Fruit fly (Drosophila melanogaster) whole organism, embryonic: ENCODE results near the gene CG3544.
A peak's percentile ranks its signal among the peaks of the same experiment; 100 is the strongest.

Experiments
- CG10147 ChIP-seq: fragments of 200-800 bp; sonication (Bioruptor generic); optimal IDR thresholded peaks from 2 replicates; lab custom pipeline; 2019; ENCODE audit warnings: missing biosample characterization, mild to moderate bottlenecking, missing genetic modification characterization, moderate library complexity
- CG10565 ChIP-seq: fragments of 200-800 bp; sonication (Bioruptor generic); optimal IDR thresholded peaks from 3 replicates; lab custom pipeline; 2016; ENCODE audit warnings: missing biosample characterization, mild to moderate bottlenecking, missing genetic modification characterization
- CG11695 ChIP-seq: fragments of 200-800 bp; sonication (Bioruptor generic); IDR thresholded peaks from 3 replicates; pipeline ENCODE4 v1.3.6; 2022; ENCODE audit warnings: missing biosample characterization, missing genetic modification characterization
- CG12071 ChIP-seq: fragments of 200-800 bp; sonication (Bioruptor generic); optimal IDR thresholded peaks from 3 replicates; lab custom pipeline; 2018; ENCODE audit warnings: missing biosample characterization, mild to moderate bottlenecking, missing genetic modification characterization
- CG1233 ChIP-seq: fragments of 200-800 bp; sonication (Bioruptor generic); optimal IDR thresholded peaks from 4 replicates; lab custom pipeline; 2018; ENCODE audit warnings: missing biosample characterization, mild to moderate bottlenecking, missing genetic modification characterization
- CG12391 ChIP-seq: fragments of 200-800 bp; sonication (Bioruptor generic); optimal IDR thresholded peaks from 3 replicates; lab custom pipeline; 2018; ENCODE audit warnings: missing biosample characterization, mild to moderate bottlenecking, missing genetic modification characterization, moderate library complexity
- CG12659 ChIP-seq: fragments of 200-800 bp; sonication (Bioruptor generic); optimal IDR thresholded peaks from 3 replicates; lab custom pipeline; 2017; ENCODE audit warnings: mild to moderate bottlenecking, missing biosample characterization, missing genetic modification reagents, missing genetic modification characterization
- CG13287 ChIP-seq: fragments of 200-800 bp; sonication (Bioruptor generic); IDR thresholded peaks from 2 replicates; pipeline ENCODE4 v1.3.6; 2022; ENCODE audit warnings: missing biosample characterization, missing genetic modification characterization; ENCODE audit not compliant: partially characterized antibody
- CG13775 ChIP-seq: fragments of 200-800 bp; sonication (Bioruptor generic); optimal IDR thresholded peaks from 3 replicates; lab custom pipeline; 2017; ENCODE audit warnings: missing biosample characterization, mild to moderate bottlenecking, missing genetic modification characterization
- CG16779 ChIP-seq: fragments of 200-800 bp; sonication (Bioruptor generic); IDR thresholded peaks from 2 replicates; pipeline ENCODE4 v1.3.6; 2022; ENCODE audit warnings: missing biosample characterization, missing genetic modification characterization
- CG17568 ChIP-seq: fragments of 200-800 bp; sonication (Bioruptor generic); optimal IDR thresholded peaks from 2 replicates; lab custom pipeline; 2018; ENCODE audit warnings: missing biosample characterization, mild to moderate bottlenecking, missing genetic modification characterization, moderate library complexity
- CG18262 ChIP-seq: fragments of 200-800 bp; optimal IDR thresholded peaks from 3 replicates; lab custom pipeline; 2019; ENCODE audit warnings: missing biosample characterization, mild to moderate bottlenecking, missing genetic modification characterization, moderate library complexity
- CG18476 ChIP-seq: fragments of 200-800 bp; sonication (Bioruptor generic); optimal IDR thresholded peaks from 2 replicates; lab custom pipeline; 2016; ENCODE audit warnings: missing biosample characterization, mild to moderate bottlenecking, missing genetic modification characterization
- CG30403 ChIP-seq: fragments of 200-800 bp; sonication (Bioruptor generic); optimal IDR thresholded peaks from 3 replicates; lab custom pipeline; 2016; ENCODE audit warnings: missing biosample characterization, missing genetic modification characterization
- CG32772 ChIP-seq: fragments of 200-800 bp; sonication (Bioruptor generic); IDR thresholded peaks from 2 replicates; pipeline ENCODE4 v1.3.6; 2022; ENCODE audit warnings: missing biosample characterization, missing genetic modification characterization
- CG3726 ChIP-seq: fragments of 200-800 bp; sonication (Bioruptor generic); IDR thresholded peaks from 3 replicates; pipeline ENCODE4, ENCODE4 v1.3.6; 2022; ENCODE audit warnings: missing biosample characterization, missing genetic modification characterization
- CG42726 ChIP-seq: fragments of 200-800 bp; sonication (Bioruptor generic); IDR thresholded peaks from 2 replicates; pipeline ENCODE4 v1.3.6; 2022; ENCODE audit warnings: missing biosample characterization, missing genetic modification characterization; ENCODE audit not compliant: partially characterized antibody
- CG5180 ChIP-seq: fragments of 200-800 bp; sonication (Bioruptor generic); optimal IDR thresholded peaks from 3 replicates; lab custom pipeline; 2017; ENCODE audit warnings: missing biosample characterization, missing genetic modification characterization, mild to moderate bottlenecking, moderate library complexity, missing genetic modification reagents
- CG8944 ChIP-seq: fragments of 200-800 bp; sonication (Bioruptor generic); optimal IDR thresholded peaks from 3 replicates; lab custom pipeline; 2016; ENCODE audit warnings: missing biosample characterization, missing genetic modification characterization
- CG9437 ChIP-seq: fragments of 200-800 bp; sonication (Bioruptor generic); optimal IDR thresholded peaks from 2 replicates; lab custom pipeline; 2018; ENCODE audit warnings: missing biosample characterization, mild to moderate bottlenecking, missing genetic modification characterization
- CG9609 ChIP-seq: fragments of 200-800 bp; sonication (Bioruptor generic); optimal IDR thresholded peaks from 3 replicates; lab custom pipeline; 2016; ENCODE audit warnings: missing biosample characterization, missing genetic modification characterization
- CG9797 ChIP-seq: fragments of 200-800 bp; sonication (Bioruptor generic); optimal IDR thresholded peaks from 3 replicates; lab custom pipeline; 2018; ENCODE audit warnings: missing biosample characterization, mild to moderate bottlenecking, missing genetic modification characterization
- CG9932 ChIP-seq: fragments of 200-800 bp; sonication (Bioruptor generic); IDR thresholded peaks from 2 replicates; pipeline ENCODE4 v1.3.6; 2022; ENCODE audit warnings: missing biosample characterization, missing genetic modification characterization
- D ChIP-seq, 2 experiments: fragments of 200-800 bp in 1 of 2; fragments of >200 bp in 1 of 2; sonication (Bioruptor generic) in 1 of 2; optimal IDR thresholded peaks; 2 replicates in 1 of 2; 3 replicates in 1 of 2; lab custom pipeline; 2017; ENCODE audit warnings: mild to moderate bottlenecking in 1 of 2, missing biosample characterization in 1 of 2, missing genetic modification characterization in 1 of 2, missing genetic modification reagents in 1 of 2
- Doc2 ChIP-seq: fragments of 200-800 bp; sonication (Bioruptor generic); IDR thresholded peaks from 2 replicates; pipeline ENCODE4 v1.3.6; 2022; ENCODE audit warnings: missing biosample characterization, missing genetic modification characterization
- HLH54F ChIP-seq: fragments of 200-800 bp; sonication (Bioruptor generic); optimal IDR thresholded peaks from 3 replicates; lab custom pipeline; 2016; ENCODE audit warnings: missing biosample characterization, missing genetic modification characterization
- NFAT ChIP-seq: fragments of 200-800 bp; sonication (Bioruptor generic); IDR thresholded peaks from 2 replicates; pipeline ENCODE4 v1.3.6; 2022; ENCODE audit warnings: missing biosample characterization, missing genetic modification characterization
- al ChIP-seq: fragments of 200-800 bp; sonication (Bioruptor generic); IDR thresholded peaks from 2 replicates; pipeline ENCODE4 v1.3.6; 2022; ENCODE audit warnings: missing biosample characterization, missing genetic modification characterization
- aop ChIP-seq: fragments of 200-800 bp; sonication (Bioruptor generic); IDR thresholded peaks from 2 replicates; pipeline ENCODE4 v1.3.6; 2022; ENCODE audit warnings: missing biosample characterization, missing genetic modification characterization
- ash1 ChIP-seq: fragments of 200-800 bp; sonication (Bioruptor generic); optimal IDR thresholded peaks from 2 replicates; lab custom pipeline; 2018; ENCODE audit warnings: missing biosample characterization, mild to moderate bottlenecking, missing genetic modification characterization
- bigmax ChIP-seq: fragments of 200-800 bp; sonication (Bioruptor generic); optimal IDR thresholded peaks from 2 replicates; lab custom pipeline; 2018; ENCODE audit warnings: missing biosample characterization, mild to moderate bottlenecking, missing genetic modification characterization
- chm ChIP-seq: fragments of 200-800 bp; sonication (Bioruptor generic); IDR thresholded peaks from 2 replicates; pipeline ENCODE4 v1.3.6; 2022; ENCODE audit warnings: missing biosample characterization, missing genetic modification characterization
- exex ChIP-seq: fragments of 200-800 bp; sonication (Bioruptor generic); optimal IDR thresholded peaks from 4 replicates; lab custom pipeline; 2018; ENCODE audit warnings: missing biosample characterization, mild to moderate bottlenecking, missing genetic modification characterization, moderate library complexity
- grn ChIP-seq: fragments of 200-800 bp; sonication (Bioruptor generic); optimal IDR thresholded peaks from 3 replicates; lab custom pipeline; 2017; ENCODE audit warnings: missing biosample characterization, missing genetic modification characterization
- gro ChIP-seq: fragments of 200-800 bp; sonication (Bioruptor generic); optimal IDR thresholded peaks from 2 replicates; lab custom pipeline; 2016; ENCODE audit warnings: missing biosample characterization, missing genetic modification characterization
- gsb ChIP-seq: fragments of 200-800 bp; sonication (Bioruptor generic); IDR thresholded peaks from 2 replicates; pipeline ENCODE4 v1.3.6; 2022; ENCODE audit warnings: missing biosample characterization, missing genetic modification characterization
- ind ChIP-seq: fragments of 200-800 bp; sonication (Bioruptor generic); optimal IDR thresholded peaks from 3 replicates; lab custom pipeline; 2016; ENCODE audit warnings: missing biosample characterization, missing genetic modification characterization
- insv ChIP-seq, 2 experiments: fragments of 200-800 bp; sonication (Bioruptor generic); optimal IDR thresholded peaks; 3 replicates each; lab custom pipeline; 2016 to 2018; ENCODE audit warnings: missing biosample characterization in 2 of 2, missing genetic modification characterization in 2 of 2
- jigr1 ChIP-seq: fragments of 200-800 bp; sonication (Bioruptor generic); IDR thresholded peaks from 3 replicates; pipeline ENCODE4 v1.3.6; 2022; ENCODE audit warnings: missing biosample characterization, missing genetic modification characterization
- kah ChIP-seq: fragments of 200-800 bp; sonication (Bioruptor generic); optimal IDR thresholded peaks from 2 replicates; lab custom pipeline; 2018; ENCODE audit warnings: missing biosample characterization, mild to moderate bottlenecking, missing genetic modification characterization
- lilli ChIP-seq: fragments of 200-800 bp; sonication (Bioruptor generic); optimal IDR thresholded peaks from 3 replicates; lab custom pipeline; 2016; ENCODE audit warnings: missing biosample characterization, missing genetic modification characterization
- lola ChIP-seq, 3 experiments: fragments of >200 bp in 2 of 3; fragments of 200-800 bp in 1 of 3; sonication (Bioruptor generic) in 1 of 3; optimal IDR thresholded peaks; 2 replicates each; lab custom pipeline; 2017 to 2019; ENCODE audit warnings: missing biosample characterization in 3 of 3, missing genetic modification characterization in 3 of 3, mild to moderate bottlenecking in 1 of 3, moderate library complexity in 1 of 3
- mld ChIP-seq: fragments of 200-800 bp; sonication (Bioruptor generic); IDR thresholded peaks from 3 replicates; pipeline ENCODE4 v1.3.6; 2022; ENCODE audit warnings: missing biosample characterization, missing genetic modification characterization; ENCODE audit not compliant: partially characterized antibody
- oc ChIP-seq: fragments of 200-800 bp; sonication (Bioruptor generic); optimal IDR thresholded peaks from 2 replicates; lab custom pipeline; 2018; ENCODE audit warnings: missing biosample characterization, mild to moderate bottlenecking, missing genetic modification characterization, moderate library complexity
- pho ChIP-seq: fragments of 200-800 bp; sonication (Bioruptor generic); optimal IDR thresholded peaks from 2 replicates; lab custom pipeline; 2016; ENCODE audit warnings: missing biosample characterization, missing genetic modification characterization
- pzg ChIP-seq: fragments of 200-800 bp; sonication (Bioruptor generic); optimal IDR thresholded peaks from 3 replicates; lab custom pipeline; 2018; ENCODE audit warnings: missing biosample characterization, mild to moderate bottlenecking, missing genetic modification characterization, moderate library complexity
- shn ChIP-seq: fragments of 200-800 bp; sonication (Bioruptor generic); optimal IDR thresholded peaks from 3 replicates; lab custom pipeline; 2016; ENCODE audit warnings: missing biosample characterization, missing genetic modification characterization
- sima ChIP-seq: fragments of 200-800 bp; sonication (Bioruptor generic); optimal IDR thresholded peaks from 2 replicates; lab custom pipeline; 2016; ENCODE audit warnings: missing biosample characterization, missing genetic modification characterization
- zen2 ChIP-seq: fragments of 200-800 bp; sonication (Bioruptor generic); IDR thresholded peaks from 3 replicates; pipeline ENCODE4 v1.3.6; 2022; ENCODE audit warnings: missing biosample characterization, missing genetic modification characterization; ENCODE audit not compliant: partially characterized antibody

The CG3544 gene

dm6 chr2L:821242-821985 lies 37.3 kb downstream of the CG3544 start, which contains the start of gene CG3662 (continued):
- TF ChIP-seq CG30403 (no peak), oc (tag; lab: Kevin White, UChicago) (no peak), CG9437 (GFP tag; lab: Kevin White, UChicago) (no peak), CG8944 (GFP tag; lab: Kevin White, UChicago) (no peak), insv (GFP tag; optimal IDR thresholded peaks at IDR 0.05; lab: Kevin White, UChicago) (no peak), CG9609 (no peak), D (optimal IDR thresholded peaks at IDR 0.05; lab: Kevin White, UChicago) (no peak), D (GFP tag; optimal IDR thresholded peaks at IDR 0.05; lab: Kevin White, UChicago) (no peak), sima (GFP tag; lab: Kevin White, UChicago) (no peak), chm (GFP tag; lab: Robert Waterston, UW) (0 out of 2 replicates have a peak, but pooled peaks have one; percentile 46), zen2 (GFP tag; lab: Robert Waterston, UW) (no peak), CG12391 (peak; percentile 17), CG12071 (GFP tag; lab: Kevin White, UChicago) (no peak), grn (GFP tag; lab: Kevin White, UChicago) (peak; percentile 18), lola (GFP tag; optimal IDR thresholded peaks at IDR 0.05; lab: Kevin White, UChicago) (no peak), gro (peak; percentile 33), CG16779 (GFP tag; lab: Robert Waterston, UW) (no peak), CG18262 (tag; lab: Kevin White, UChicago) (no peak), al (no peak), jigr1 (no peak), ash1 (GFP tag; lab: Kevin White, UChicago) (no peak), CG12659 (GFP tag; lab: Kevin White, UChicago) (peak; percentile 57), CG17568 (GFP tag; lab: Kevin White, UChicago) (no peak), CG13287 (GFP tag; lab: Robert Waterston, UW) (peak; percentile 46), bigmax (GFP tag; lab: Kevin White, UChicago) (peak; percentile 16), CG1233 (no peak), Doc2 (no peak), gsb (GFP tag; lab: Robert Waterston, UW) (no peak), CG42726 (GFP tag; lab: Robert Waterston, UW) (peak; percentile 49; the same call in 1 of the 2 replicates), mld (GFP tag; lab: Robert Waterston, UW) (no peak), ind (GFP tag; lab: Kevin White, UChicago) (no peak), CG32772 (no peak), HLH54F (GFP tag; lab: Kevin White, UChicago) (no peak), pzg (GFP tag; lab: Kevin White, UChicago) (peak; percentile 95), pho (GFP tag; lab: Kevin White, UChicago) (no peak), CG9797 (peak; percentile 89), CG5180 (GFP tag; lab: Kevin White, UChicago) (no peak), CG10147 (GFP tag; lab: Kevin White, UChicago) (peak; percentile 1), aop (GFP tag; lab: Robert Waterston, UW) (no peak), CG3726 (GFP tag; lab: Robert Waterston, UW) (no peak), CG18476 (GFP tag; lab: Kevin White, UChicago) (no peak), CG9932 (GFP tag; lab: Robert Waterston, UW) (no peak), lilli (GFP tag; lab: Kevin White, UChicago) (no peak), kah (no peak), CG13775 (no peak), NFAT (GFP tag; lab: Robert Waterston, UW) (no peak), CG11695 (GFP tag; lab: Robert Waterston, UW) (no peak), shn (no peak), CG10565 (GFP tag; lab: Kevin White, UChicago) (no peak), exex (tag; lab: Kevin White, UChicago) (no peak)
